Fruit fly (Drosophila melanogaster) whole organism, embryonic: Measurements from ENCODE around the gene CG42699.

Experiments
- Abd-B ChIP-seq: fragments of 200-800 bp; sonication (Bioruptor generic); optimal IDR thresholded peaks from 2 replicates; lab custom pipeline; 2018; ENCODE audit warnings: missing biosample characterization, mild to moderate bottlenecking, missing genetic modification characterization, moderate library complexity
- Atf6 ChIP-seq: fragments of 200-800 bp; sonication (Bioruptor generic); IDR thresholded peaks from 2 replicates; pipeline ENCODE4 v1.3.6; 2022; ENCODE audit warnings: missing biosample characterization, missing genetic modification characterization
- C15 ChIP-seq: fragments of 200-800 bp; sonication (Bioruptor generic); IDR thresholded peaks from 3 replicates; pipeline ENCODE4 v1.3.6; 2022; ENCODE audit warnings: missing biosample characterization, missing genetic modification characterization
- CG10267 ChIP-seq: fragments of 200-800 bp; sonication (Bioruptor generic); optimal IDR thresholded peaks from 2 replicates; lab custom pipeline; 2018; ENCODE audit warnings: missing biosample characterization, mild to moderate bottlenecking, missing genetic modification characterization, moderate library complexity
- CG11085 ChIP-seq: fragments of 200-800 bp; sonication (Bioruptor generic); IDR thresholded peaks from 2 replicates; pipeline ENCODE4 v1.3.6; 2022; ENCODE audit warnings: missing biosample characterization, missing genetic modification characterization
- CG12391 ChIP-seq: fragments of 200-800 bp; sonication (Bioruptor generic); optimal IDR thresholded peaks from 3 replicates; lab custom pipeline; 2018; ENCODE audit warnings: missing biosample characterization, mild to moderate bottlenecking, missing genetic modification characterization, moderate library complexity
- CG12659 ChIP-seq: fragments of 200-800 bp; sonication (Bioruptor generic); optimal IDR thresholded peaks from 3 replicates; lab custom pipeline; 2017; ENCODE audit warnings: mild to moderate bottlenecking, missing biosample characterization, missing genetic modification reagents, missing genetic modification characterization
- CG14441 ChIP-seq: fragments of 200-800 bp; sonication (Bioruptor generic); IDR thresholded peaks from 2 replicates; pipeline ENCODE4 v1.3.6; 2022; ENCODE audit warnings: missing biosample characterization, missing genetic modification characterization
- CG15011 ChIP-seq: fragments of 200-800 bp; sonication (Bioruptor generic); optimal IDR thresholded peaks from 3 replicates; lab custom pipeline; 2018; ENCODE audit warnings: missing biosample characterization, mild to moderate bottlenecking, missing genetic modification characterization
- CG15479 ChIP-seq: fragments of 200-800 bp; sonication (Bioruptor generic); optimal IDR thresholded peaks from 3 replicates; lab custom pipeline; 2019; ENCODE audit warnings: missing biosample characterization, mild to moderate bottlenecking, missing genetic modification characterization, moderate library complexity
- CG15514 ChIP-seq: fragments of 200-800 bp; sonication (Bioruptor generic); optimal IDR thresholded peaks from 3 replicates; lab custom pipeline; 2017; ENCODE audit warnings: missing biosample characterization, missing genetic modification characterization, mild to moderate bottlenecking, moderate library complexity, missing genetic modification reagents
- CG1603 ChIP-seq: fragments of 200-800 bp; sonication (Bioruptor generic); optimal IDR thresholded peaks from 2 replicates; lab custom pipeline; 2019; ENCODE audit warnings: missing biosample characterization, mild to moderate bottlenecking, missing genetic modification characterization, moderate library complexity
- CG17328 ChIP-seq: fragments of 200-800 bp; sonication (Bioruptor generic); IDR thresholded peaks from 2 replicates; pipeline ENCODE4 v1.3.6; 2022; ENCODE audit warnings: missing biosample characterization, missing genetic modification characterization
- CG17359 ChIP-seq: fragments of 200-800 bp; sonication (Bioruptor generic); optimal IDR thresholded peaks from 3 replicates; lab custom pipeline; 2018; ENCODE audit warnings: missing biosample characterization, mild to moderate bottlenecking, missing genetic modification characterization, moderate library complexity
- CG17912 ChIP-seq: fragments of 200-800 bp; sonication (Bioruptor generic); optimal IDR thresholded peaks from 2 replicates; lab custom pipeline; 2018; ENCODE audit warnings: missing biosample characterization, mild to moderate bottlenecking, missing genetic modification characterization
- CG1832 ChIP-seq: fragments of 200-800 bp; sonication (Bioruptor generic); optimal IDR thresholded peaks from 2 replicates; lab custom pipeline; 2017; ENCODE audit warnings: missing biosample characterization, mild to moderate bottlenecking, missing genetic modification characterization, inconsistent platforms
- CG43689 ChIP-seq: fragments of 200-800 bp; sonication (Bioruptor generic); IDR thresholded peaks from 2 replicates; pipeline ENCODE4 v1.3.6; 2022; ENCODE audit warnings: missing biosample characterization, missing genetic modification characterization
- CG6175 ChIP-seq: fragments of 200-800 bp; sonication (Bioruptor generic); IDR thresholded peaks from 3 replicates; pipeline ENCODE4 v1.3.6; 2022; ENCODE audit warnings: missing biosample characterization, missing genetic modification characterization
- Camta ChIP-seq: fragments of 200-800 bp; sonication (Bioruptor generic); optimal IDR thresholded peaks from 2 replicates; lab custom pipeline; 2016; ENCODE audit warnings: missing biosample characterization, missing genetic modification characterization
- D ChIP-seq, 2 experiments: fragments of 200-800 bp in 1 of 2; fragments of >200 bp in 1 of 2; sonication (Bioruptor generic) in 1 of 2; optimal IDR thresholded peaks; 2 replicates in 1 of 2; 3 replicates in 1 of 2; lab custom pipeline; 2017; ENCODE audit warnings: mild to moderate bottlenecking in 1 of 2, missing biosample characterization in 1 of 2, missing genetic modification characterization in 1 of 2, missing genetic modification reagents in 1 of 2
- HLHmδ ChIP-seq: fragments of 200-800 bp; sonication (Bioruptor generic); optimal IDR thresholded peaks from 2 replicates; lab custom pipeline; 2018; ENCODE audit warnings: missing biosample characterization, mild to moderate bottlenecking, missing genetic modification characterization, moderate library complexity
- HmgD ChIP-seq: fragments of 200-800 bp; sonication (Bioruptor generic); optimal IDR thresholded peaks from 3 replicates; lab custom pipeline; 2016; ENCODE audit warnings: missing biosample characterization, missing genetic modification characterization
- Hr39 ChIP-seq: fragments of >200 bp; optimal IDR thresholded peaks from 2 replicates; lab custom pipeline; 2017
- Hr51 ChIP-seq, 2 experiments: fragments of 200-800 bp; sonication (Bioruptor generic); optimal IDR thresholded peaks; 2 replicates in 1 of 2; 3 replicates in 1 of 2; lab custom pipeline; 2016 to 2018; ENCODE audit warnings: missing biosample characterization in 2 of 2, missing genetic modification characterization in 2 of 2, mild to moderate bottlenecking in 1 of 2, moderate library complexity in 1 of 2
- Hr78 ChIP-seq, 2 experiments: fragments of 200-800 bp in 1 of 2; fragments of >200 bp in 1 of 2; sonication (Bioruptor generic) in 1 of 2; optimal IDR thresholded peaks; 2 replicates each; lab custom pipeline; 2017 to 2019; ENCODE audit warnings: missing biosample characterization in 2 of 2, missing genetic modification characterization in 2 of 2, mild to moderate bottlenecking in 1 of 2, moderate library complexity in 1 of 2
- Lim3 ChIP-seq: fragments of 200-800 bp; sonication (Bioruptor generic); IDR thresholded peaks from 2 replicates; pipeline ENCODE4 v1.3.6; 2022; ENCODE audit warnings: missing biosample characterization, missing genetic modification characterization
- Pdp1 ChIP-seq, 2 experiments: fragments of 200-800 bp; sonication (Bioruptor generic); optimal IDR thresholded peaks; 3 replicates each; lab custom pipeline; 2016; ENCODE audit warnings: missing biosample characterization in 2 of 2, missing genetic modification characterization in 2 of 2, mild to moderate bottlenecking in 1 of 2, moderate library complexity in 1 of 2
- Rx ChIP-seq: fragments of 200-800 bp; sonication (Bioruptor generic); IDR thresholded peaks from 2 replicates; pipeline ENCODE4 v1.3.6; 2022; ENCODE audit warnings: missing biosample characterization, missing genetic modification characterization
- Usf ChIP-seq: fragments of 200-800 bp; sonication (Bioruptor generic); optimal IDR thresholded peaks from 2 replicates; lab custom pipeline; 2017; ENCODE audit warnings: missing genotype, missing biosample characterization, missing genetic modification characterization
- Vsx1 ChIP-seq: fragments of 200-800 bp; sonication (Bioruptor generic); optimal IDR thresholded peaks from 2 replicates; lab custom pipeline; 2017; ENCODE audit warnings: missing biosample characterization, mild to moderate bottlenecking, missing genetic modification characterization, missing genetic modification reagents
- Xbp1 ChIP-seq: fragments of 200-800 bp; sonication (Bioruptor generic); optimal IDR thresholded peaks from 3 replicates; lab custom pipeline; 2016; ENCODE audit warnings: missing biosample characterization, mild to moderate bottlenecking, missing genetic modification characterization
- YL-1 ChIP-seq: fragments of 200-800 bp; sonication (Bioruptor generic); optimal IDR thresholded peaks from 3 replicates; lab custom pipeline; 2017; ENCODE audit warnings: missing biosample characterization, mild to moderate bottlenecking, missing genetic modification characterization
- az2 ChIP-seq: fragments of 200-800 bp; sonication (Bioruptor generic); optimal IDR thresholded peaks from 3 replicates; lab custom pipeline; 2016; ENCODE audit warnings: missing biosample characterization, missing genetic modification characterization
- chn ChIP-seq: fragments of 200-800 bp; sonication (Bioruptor generic); optimal IDR thresholded peaks from 2 replicates; lab custom pipeline; 2016; ENCODE audit warnings: missing biosample characterization, missing genetic modification characterization
- cwo ChIP-seq: fragments of 200-800 bp; sonication (Bioruptor generic); optimal IDR thresholded peaks from 3 replicates; lab custom pipeline; 2017; ENCODE audit warnings: missing biosample characterization, missing genetic modification characterization, mild to moderate bottlenecking, moderate library complexity, missing genetic modification reagents
- emc ChIP-seq: fragments of 200-800 bp; sonication (Bioruptor generic); optimal IDR thresholded peaks from 2 replicates; lab custom pipeline; 2016; ENCODE audit warnings: missing biosample characterization, missing genetic modification characterization
- en ChIP-seq: fragments of 200-800 bp; sonication (Bioruptor generic); optimal IDR thresholded peaks from 2 replicates; lab custom pipeline; 2016; ENCODE audit warnings: missing biosample characterization, missing genetic modification characterization
- fd64A ChIP-seq: fragments of 200-800 bp; sonication (Bioruptor generic); optimal IDR thresholded peaks from 3 replicates; lab custom pipeline; 2018; ENCODE audit warnings: missing biosample characterization, mild to moderate bottlenecking, missing genetic modification characterization
- gce ChIP-seq: fragments of 200-800 bp; sonication (Bioruptor generic); IDR thresholded peaks from 3 replicates; pipeline ENCODE4 v1.3.6; 2022; ENCODE audit warnings: missing biosample characterization, missing genetic modification characterization
- grau ChIP-seq: fragments of 200-800 bp; optimal IDR thresholded peaks from 3 replicates; lab custom pipeline; 2019; ENCODE audit warnings: missing biosample characterization, mild to moderate bottlenecking, missing genetic modification characterization, moderate library complexity
- hb ChIP-seq: fragments of 200-800 bp; sonication (Bioruptor generic); IDR thresholded peaks from 3 replicates; pipeline ENCODE4 v1.3.6; 2022; ENCODE audit warnings: missing biosample characterization, missing genetic modification characterization; ENCODE audit not compliant: partially characterized antibody
- her ChIP-seq: fragments of 200-800 bp; sonication (Bioruptor generic); optimal IDR thresholded peaks from 2 replicates; lab custom pipeline; 2016; ENCODE audit warnings: missing biosample characterization, missing genetic modification characterization
- klu ChIP-seq: fragments of 200-800 bp; sonication (Bioruptor generic); IDR thresholded peaks from 2 replicates; pipeline ENCODE4 v1.3.6; 2022; ENCODE audit warnings: missing biosample characterization, missing genetic modification characterization
- nerfin-2 ChIP-seq: fragments of 200-800 bp; sonication (Bioruptor generic); IDR thresholded peaks from 2 replicates; pipeline ENCODE4 v1.3.6; 2022; ENCODE audit warnings: missing biosample characterization, missing genetic modification characterization; ENCODE audit not compliant: partially characterized antibody
- nom ChIP-seq: fragments of 200-800 bp; sonication (Bioruptor generic); optimal IDR thresholded peaks from 2 replicates; lab custom pipeline; 2017; ENCODE audit warnings: missing biosample characterization, missing genetic modification characterization, mild to moderate bottlenecking, moderate library complexity, missing genetic modification reagents
- sens ChIP-seq: fragments of 200-800 bp; sonication (Bioruptor generic); peaks from one replicate; lab custom pipeline; 2016; ENCODE audit warnings: missing biosample characterization, missing genetic modification characterization
- slbo ChIP-seq: fragments of 200-800 bp; sonication (Bioruptor generic); IDR thresholded peaks from 2 replicates; pipeline ENCODE4 v1.3.6; 2022; ENCODE audit warnings: missing biosample characterization, missing genetic modification characterization
- tna ChIP-seq: fragments of 200-800 bp; sonication (Bioruptor generic); IDR thresholded peaks from 2 replicates; pipeline ENCODE4 v1.3.6; 2022; ENCODE audit warnings: missing biosample characterization, missing genetic modification characterization; ENCODE audit not compliant: partially characterized antibody
- tx ChIP-seq: fragments of 200-800 bp; sonication (Bioruptor generic); optimal IDR thresholded peaks from 2 replicates; lab custom pipeline; 2016; ENCODE audit warnings: missing biosample characterization, missing genetic modification characterization
- zen2 ChIP-seq: fragments of 200-800 bp; sonication (Bioruptor generic); IDR thresholded peaks from 3 replicates; pipeline ENCODE4 v1.3.6; 2022; ENCODE audit warnings: missing biosample characterization, missing genetic modification characterization; ENCODE audit not compliant: partially characterized antibody

The CG42699 gene

dm6 chrX:5724744-5725185 lies 39.6 kb upstream of the CG42699 start (continued):
- no peak for TF ChIP-seq CG12659 (GFP tag; lab: Kevin White, UChicago)
- TF ChIP-seq Abd-B (GFP tag; lab: Kevin White, UChicago) = peak; percentile 29
- TF ChIP-seq Camta = peak; percentile 52
- TF ChIP-seq CG1832 (GFP tag; lab: Kevin White, UChicago) = no peak
- TF ChIP-seq gce (GFP tag; lab: Robert Waterston, UW) = no peak
- no peak for TF ChIP-seq Atf6 (GFP tag; lab: Robert Waterston, UW)
- TF ChIP-seq CG14441 (GFP tag; lab: Robert Waterston, UW) = peak; percentile 73
- TF ChIP-seq D (optimal IDR thresholded peaks at IDR 0.05; lab: Kevin White, UChicago) = no peak
- TF ChIP-seq D (GFP tag; optimal IDR thresholded peaks at IDR 0.05; lab: Kevin White, UChicago) = peak; percentile 62
- TF ChIP-seq CG12391 = peak; percentile 32
- peak; percentile 94 for TF ChIP-seq sens (GFP tag; lab: Kevin White, UChicago)
- TF ChIP-seq C15 (GFP tag; lab: Robert Waterston, UW) = no peak
- TF ChIP-seq fd64A = peak; percentile 75
- no peak for TF ChIP-seq CG15011 (GFP tag; lab: Kevin White, UChicago)
- TF ChIP-seq HLHmδ (GFP tag; lab: Kevin White, UChicago) = peak; percentile 41
- peak; percentile 45 to 64 for TF ChIP-seq Pdp1 (GFP tag; optimal IDR thresholded peaks at IDR 0.05; lab: Kevin White, UChicago)
- TF ChIP-seq tna (GFP tag; lab: Robert Waterston, UW) = no peak
- TF ChIP-seq emc (GFP tag; lab: Kevin White, UChicago) = no peak
- TF ChIP-seq nom = no peak
- peak; percentile 89 for TF ChIP-seq CG1603 (tag; lab: Kevin White, UChicago)
- TF ChIP-seq grau (tag; lab: Kevin White, UChicago) = peak; percentile 25
- TF ChIP-seq nerfin-2 (GFP tag; lab: Robert Waterston, UW) = no peak
- no peak for TF ChIP-seq YL-1 (GFP tag; lab: Kevin White, UChicago)
- no peak for TF ChIP-seq klu (GFP tag; lab: Robert Waterston, UW)
- no peak for TF ChIP-seq CG11085
- no peak for TF ChIP-seq CG17912 (GFP tag; lab: Kevin White, UChicago)
- TF ChIP-seq az2 (GFP tag; lab: Kevin White, UChicago) = peak; percentile 43
- TF ChIP-seq CG43689 (GFP tag; lab: Robert Waterston, UW) = peak; percentile 57
- no peak for TF ChIP-seq her (GFP tag; lab: Kevin White, UChicago)
- no peak for TF ChIP-seq HmgD (GFP tag; lab: Kevin White, UChicago)
- TF ChIP-seq Usf = no peak
- TF ChIP-seq slbo = peak; percentile 68
- TF ChIP-seq Hr78 (GFP tag; optimal IDR thresholded peaks at IDR 0.05; lab: Kevin White, UChicago) = no peak
- no peak for TF ChIP-seq chn (GFP tag; lab: Kevin White, UChicago)
- TF ChIP-seq CG15479 (GFP tag; lab: Kevin White, UChicago) = no peak
- TF ChIP-seq CG15514 (GFP tag; lab: Kevin White, UChicago) = peak; percentile 6
- TF ChIP-seq CG6175 (GFP tag; lab: Robert Waterston, UW) = no peak
- peak; percentile 33 to 38 for TF ChIP-seq Hr51 (GFP tag; optimal IDR thresholded peaks at IDR 0.05; lab: Kevin White, UChicago)
- TF ChIP-seq Rx (GFP tag; lab: Robert Waterston, UW) = peak; percentile 67
- TF ChIP-seq zen2 = no peak
- no peak; the same call in none of the 2 replicates for TF ChIP-seq CG17328
- no peak for TF ChIP-seq Hr39 (lab: Kevin White, UChicago)
- peak; percentile 7 for TF ChIP-seq cwo
- peak; percentile 24 for TF ChIP-seq tx
- TF ChIP-seq en = no peak
- peak; percentile 45 for TF ChIP-seq Xbp1 (GFP tag; lab: Kevin White, UChicago)
- no peak for TF ChIP-seq Lim3
- TF ChIP-seq Vsx1 (GFP tag; lab: Kevin White, UChicago) = peak; percentile 21
- TF ChIP-seq CG10267 (tag; lab: Kevin White, UChicago) = no peak
- no peak for TF ChIP-seq hb (GFP tag; lab: Robert Waterston, UW)
- TF ChIP-seq CG17359 (tag; lab: Kevin White, UChicago) = peak; percentile 64
